Fruit fly (Drosophila melanogaster): ENCODE results near the gene Ugt303A1.

Ugt303A1 gene

dm6 chr3R:11211291-11212061, 36.1 kb downstream of the Ugt303A1 start (continued):
- TF ChIP-seq CG5953 (GFP tag; IDR thresholded peaks at IDR 0.05) = peak; percentile 55
- no peak for TF ChIP-seq CG7963 (GFP tag; IDR thresholded peaks at IDR 0.05; ENCODE audit: partially characterized antibody)
- no peak for TF ChIP-seq eve (GFP tag; optimal IDR thresholded peaks at IDR 0.05)
- TF ChIP-seq lola (GFP tag; optimal IDR thresholded peaks at IDR 0.05) = peak in 1 of 3 experiments; percentile 49
- TF ChIP-seq stc (GFP tag; IDR thresholded peaks at IDR 0.05) = peak; percentile 67
- 0 out of 3 replicates have a peak, but pooled peaks have one; percentile 24 for TF ChIP-seq HLH4C (GFP tag; IDR thresholded peaks at IDR 0.05; ENCODE audit: partially characterized antibody)
- TF ChIP-seq Xrp1 (GFP tag; IDR thresholded peaks at IDR 0.05) = peak; percentile 77
- peak; percentile 99 for TF ChIP-seq bigmax (GFP tag; optimal IDR thresholded peaks at IDR 0.05)
- peak; percentile 45 for TF ChIP-seq gsb-n (tag; optimal IDR thresholded peaks at IDR 0.05)
- no peak for TF ChIP-seq usp (GFP tag; optimal IDR thresholded peaks at IDR 0.05)
- peak; percentile 70 for TF ChIP-seq CG17829 (tag; optimal IDR thresholded peaks at IDR 0.05)
- TF ChIP-seq CG15269 (tag; optimal IDR thresholded peaks at IDR 0.05) = peak; percentile 70
- TF ChIP-seq lov (optimal IDR thresholded peaks at IDR 0.05) = no peak
- peak; percentile 71; the same call in 1 of the 3 replicates for TF ChIP-seq lov (GFP tag; IDR thresholded peaks at IDR 0.05)
- peak; percentile 62 for TF ChIP-seq CG8290 (GFP tag; optimal IDR thresholded peaks at IDR 0.05)
- TF ChIP-seq CG8290 (tag; optimal IDR thresholded peaks at IDR 0.05) = peak in 1 of 2 experiments; percentile 81
- TF ChIP-seq CG7987 (GFP tag; optimal IDR thresholded peaks at IDR 0.05) = peak; percentile 35
- TF ChIP-seq tio (GFP tag; optimal IDR thresholded peaks at IDR 0.05) = no peak
- TF ChIP-seq CG7745 (tag; optimal IDR thresholded peaks at IDR 0.05) = no peak
- peak; percentile 92 for TF ChIP-seq sens (GFP tag)
- peak; percentile 64 for TF ChIP-seq CG2889 (GFP tag; IDR thresholded peaks at IDR 0.05)
- TF ChIP-seq CG6765 (GFP tag; optimal IDR thresholded peaks at IDR 0.05) = peak; percentile 52
- peak; percentile 62 for TF ChIP-seq CG31441 (GFP tag; IDR thresholded peaks at IDR 0.05)
- TF ChIP-seq CG13296 (GFP tag; optimal IDR thresholded peaks at IDR 0.05) = peak; percentile 65
- TF ChIP-seq Max (GFP tag; optimal IDR thresholded peaks at IDR 0.05) = peak; percentile 73
- no peak for TF ChIP-seq trh (GFP tag; optimal IDR thresholded peaks at IDR 0.05)
- peak; percentile 57 for TF ChIP-seq fd3F (GFP tag; optimal IDR thresholded peaks at IDR 0.05)
- peak; percentile 61 for TF ChIP-seq CG9727 (GFP tag; optimal IDR thresholded peaks at IDR 0.05)
- no peak; the same call in 1 of the 2 replicates for TF ChIP-seq CG13287 (GFP tag; IDR thresholded peaks at IDR 0.05; ENCODE audit: partially characterized antibody)
- TF ChIP-seq CG17328 (GFP tag; IDR thresholded peaks at IDR 0.05) = peak; percentile 78
- no peak for TF ChIP-seq sima (GFP tag; optimal IDR thresholded peaks at IDR 0.05)
- TF ChIP-seq seq (GFP tag; IDR thresholded peaks at IDR 0.05) = peak; percentile 62
- TF ChIP-seq ap (GFP tag; IDR thresholded peaks at IDR 0.05) = peak; percentile 39; the same call in 1 of the 2 replicates
- TF ChIP-seq lilli (GFP tag; optimal IDR thresholded peaks at IDR 0.05) = peak; percentile 90
- TF ChIP-seq Mes4 (GFP tag; optimal IDR thresholded peaks at IDR 0.05) = peak; percentile 54
- TF ChIP-seq CG5180 (GFP tag; optimal IDR thresholded peaks at IDR 0.05) = peak; percentile 56
- TF ChIP-seq Bdp1 (GFP tag; optimal IDR thresholded peaks at IDR 0.05) = peak; percentile 8
- no peak for TF ChIP-seq jigr1 (GFP tag; IDR thresholded peaks at IDR 0.05)
- peak; percentile 68 for TF ChIP-seq ranshi (GFP tag; IDR thresholded peaks at IDR 0.05)
- peak; percentile 90 for TF ChIP-seq CG2120 (GFP tag; optimal IDR thresholded peaks at IDR 0.05)
- no peak for TF ChIP-seq Dfd (GFP tag; optimal IDR thresholded peaks at IDR 0.05)
- no peak for TF ChIP-seq CG14965 (GFP tag; optimal IDR thresholded peaks at IDR 0.05; ENCODE audit: borderline replicate concordance)
- peak; percentile 89 for TF ChIP-seq CG12155 (GFP tag; optimal IDR thresholded peaks at IDR 0.05)
- TF ChIP-seq caup (GFP tag; optimal IDR thresholded peaks at IDR 0.05; ENCODE audit: severe bottlenecking) = peak; percentile 56
- peak; percentile 54; the same call in 1 of the 3 replicates for TF ChIP-seq C15 (GFP tag; IDR thresholded peaks at IDR 0.05)
- peak; percentile 32; the same call in 1 of the 2 replicates for TF ChIP-seq inv (GFP tag; IDR thresholded peaks at IDR 0.05; ENCODE audit: partially characterized antibody)
- peak; percentile 67 for TF ChIP-seq CG4854 (GFP tag; optimal IDR thresholded peaks at IDR 0.05)
- TF ChIP-seq CG9817 (tag; optimal IDR thresholded peaks at IDR 0.05) = peak; percentile 65
- TF ChIP-seq Nf-YA (GFP tag; IDR thresholded peaks at IDR 0.05) = peak; percentile 56
